Fruit fly (Drosophila melanogaster) whole organism, embryonic: Measurements from ENCODE around the gene Ssk.

ENCODE experiments used
- Adf1 ChIP-seq: fragments of 200-800 bp; sonication (Bioruptor generic); IDR thresholded peaks from 2 replicates; pipeline ENCODE4 v1.3.6; 2022; ENCODE audit warnings: missing biosample characterization, missing genetic modification characterization
- B-H1 ChIP-seq: fragments of 200-800 bp; sonication (Bioruptor generic); IDR thresholded peaks from 3 replicates; pipeline ENCODE4 v1.3.6; 2022; ENCODE audit warnings: missing biosample characterization, missing genetic modification characterization
- Bgb ChIP-seq: fragments of 200-800 bp; sonication (Bioruptor generic); IDR thresholded peaks from 2 replicates; pipeline ENCODE4 v1.3.6; 2022; ENCODE audit warnings: missing biosample characterization, missing genetic modification characterization; ENCODE audit not compliant: partially characterized antibody
- CG11696 ChIP-seq: fragments of 200-800 bp; sonication (Bioruptor generic); IDR thresholded peaks from 2 replicates; pipeline ENCODE4 v1.3.6; 2022; ENCODE audit warnings: missing biosample characterization, missing genetic modification characterization
- CG12299 ChIP-seq: fragments of 200-800 bp; sonication (Bioruptor generic); optimal IDR thresholded peaks from 2 replicates; lab custom pipeline; 2018; ENCODE audit warnings: missing biosample characterization, mild to moderate bottlenecking, missing genetic modification characterization
- CG13287 ChIP-seq: fragments of 200-800 bp; sonication (Bioruptor generic); IDR thresholded peaks from 2 replicates; pipeline ENCODE4 v1.3.6; 2022; ENCODE audit warnings: missing biosample characterization, missing genetic modification characterization; ENCODE audit not compliant: partially characterized antibody
- CG13424 ChIP-seq: fragments of 200-800 bp; sonication (Bioruptor generic); optimal IDR thresholded peaks from 2 replicates; lab custom pipeline; 2019; ENCODE audit warnings: missing biosample characterization, mild to moderate bottlenecking, missing genetic modification characterization, moderate library complexity
- CG13775 ChIP-seq: fragments of 200-800 bp; sonication (Bioruptor generic); optimal IDR thresholded peaks from 3 replicates; lab custom pipeline; 2017; ENCODE audit warnings: missing biosample characterization, mild to moderate bottlenecking, missing genetic modification characterization
- CG14014 ChIP-seq: fragments of 200-800 bp; sonication (Bioruptor generic); IDR thresholded peaks from 2 replicates; pipeline ENCODE4 v1.3.6; 2022; ENCODE audit warnings: missing biosample characterization, missing genetic modification characterization
- CG14667 ChIP-seq: fragments of 200-800 bp; sonication (Bioruptor generic); IDR thresholded peaks from 2 replicates; pipeline ENCODE4 v1.3.6; 2022; ENCODE audit warnings: missing biosample characterization, missing genetic modification characterization
- CG14860 ChIP-seq: fragments of 200-800 bp; sonication (Bioruptor generic); IDR thresholded peaks from 3 replicates; pipeline ENCODE4 v1.3.6; 2022; ENCODE audit warnings: missing biosample characterization, missing genetic modification characterization; ENCODE audit not compliant: partially characterized antibody
- CG15696 ChIP-seq: fragments of 200-800 bp; sonication (Bioruptor generic); optimal IDR thresholded peaks from 2 replicates; lab custom pipeline; 2019; ENCODE audit warnings: missing biosample characterization, mild to moderate bottlenecking, missing genetic modification characterization, moderate library complexity
- CG1602 ChIP-seq: fragments of 200-800 bp; sonication (Bioruptor generic); optimal IDR thresholded peaks from 3 replicates; lab custom pipeline; 2016; ENCODE audit warnings: missing biosample characterization, missing genetic modification characterization
- CG2129 ChIP-seq: fragments of 200-800 bp; sonication (Bioruptor generic); IDR thresholded peaks from 2 replicates; pipeline ENCODE4 v1.3.6; 2022; ENCODE audit warnings: missing biosample characterization, missing genetic modification characterization; ENCODE audit not compliant: partially characterized antibody
- CG32532 ChIP-seq: fragments of 200-800 bp; sonication (Bioruptor generic); IDR thresholded peaks from 2 replicates; pipeline ENCODE4 v1.3.6; 2022; ENCODE audit warnings: missing biosample characterization, missing genetic modification characterization
- CG43689 ChIP-seq: fragments of 200-800 bp; sonication (Bioruptor generic); IDR thresholded peaks from 2 replicates; pipeline ENCODE4 v1.3.6; 2022; ENCODE audit warnings: missing biosample characterization, missing genetic modification characterization
- CG7357 ChIP-seq: fragments of 200-800 bp; sonication (Bioruptor generic); IDR thresholded peaks from 3 replicates; pipeline ENCODE4 v1.3.6; 2022; ENCODE audit warnings: missing biosample characterization, missing genetic modification characterization
- Dip3 ChIP-seq: fragments of 200-800 bp; sonication (Bioruptor generic); optimal IDR thresholded peaks from 3 replicates; lab custom pipeline; 2016; ENCODE audit warnings: missing biosample characterization, missing genetic modification characterization
- E2f1 ChIP-seq: fragments of 200-800 bp; sonication (Bioruptor generic); IDR thresholded peaks from 2 replicates; pipeline ENCODE4 v1.3.6; 2022; ENCODE audit warnings: missing biosample characterization, missing genetic modification characterization
- HLH3B ChIP-seq: fragments of 200-800 bp; sonication (Bioruptor generic); IDR thresholded peaks from 2 replicates; pipeline ENCODE4 v1.3.6; 2022; ENCODE audit warnings: missing biosample characterization, missing genetic modification characterization
- Hsf ChIP-seq: fragments of 200-800 bp; sonication (Bioruptor generic); optimal IDR thresholded peaks from 3 replicates; lab custom pipeline; 2016; ENCODE audit warnings: missing biosample characterization, missing genetic modification characterization
- Kr ChIP-seq: fragments of 200-800 bp; sonication (Bioruptor generic); optimal IDR thresholded peaks from 2 replicates; lab custom pipeline; 2017; ENCODE audit warnings: missing biosample characterization, mild to moderate bottlenecking, missing genetic modification characterization
- Mes4 ChIP-seq: fragments of 200-800 bp; sonication (Bioruptor generic); optimal IDR thresholded peaks from 2 replicates; lab custom pipeline; 2016; ENCODE audit warnings: missing biosample characterization, missing genetic modification characterization
- Trl ChIP-seq, 3 experiments: fragments of >200 bp in 2 of 3; fragments of 200-800 bp in 1 of 3; sonication (Bioruptor generic) in 1 of 3; optimal IDR thresholded peaks; 2 replicates in 1 of 3; 3 replicates in 2 of 3; lab custom pipeline; 2016 to 2017; ENCODE audit warnings: missing biosample characterization in 1 of 3, missing genetic modification characterization in 1 of 3
- Xrp1 ChIP-seq: fragments of 200-800 bp; sonication (Bioruptor generic); IDR thresholded peaks from 2 replicates; pipeline ENCODE4 v1.3.6; 2022; ENCODE audit warnings: missing biosample characterization, missing genetic modification characterization
- bab2 ChIP-seq: fragments of 200-800 bp; sonication (Bioruptor generic); optimal IDR thresholded peaks from 2 replicates; lab custom pipeline; 2016; ENCODE audit warnings: missing biosample characterization, missing genetic modification characterization
- caup ChIP-seq: fragments of 200-800 bp; sonication (Bioruptor generic); optimal IDR thresholded peaks from 3 replicates; lab custom pipeline; 2017; ENCODE audit warnings: missing biosample characterization, mild to moderate bottlenecking, missing genetic modification characterization, moderate library complexity; ENCODE audit not compliant: severe bottlenecking
- crp ChIP-seq, 2 experiments: fragments of 200-800 bp; sonication (Bioruptor generic); optimal IDR thresholded peaks; 2 replicates in 1 of 2; 3 replicates in 1 of 2; lab custom pipeline; 2017; ENCODE audit warnings: missing biosample characterization in 2 of 2, missing genetic modification characterization in 2 of 2, mild to moderate bottlenecking in 1 of 2, moderate library complexity in 1 of 2
- dpn ChIP-seq, 2 experiments: fragments of 200-800 bp; sonication (Bioruptor generic); optimal IDR thresholded peaks; 3 replicates each; lab custom pipeline; 2016; ENCODE audit warnings: missing biosample characterization in 2 of 2, missing genetic modification characterization in 2 of 2
- dysf ChIP-seq: fragments of 200-800 bp; sonication (Bioruptor generic); IDR thresholded peaks from 3 replicates; pipeline ENCODE4 v1.3.6; 2022; ENCODE audit warnings: missing biosample characterization, missing genetic modification characterization
- ewg ChIP-seq: fragments of 200-800 bp; sonication (Bioruptor generic); optimal IDR thresholded peaks from 3 replicates; lab custom pipeline; 2017; ENCODE audit warnings: mild to moderate bottlenecking, missing biosample characterization, missing genetic modification reagents, missing genetic modification characterization
- fd3F ChIP-seq: fragments of 200-800 bp; sonication (Bioruptor generic); optimal IDR thresholded peaks from 2 replicates; lab custom pipeline; 2018; ENCODE audit warnings: missing biosample characterization, mild to moderate bottlenecking, missing genetic modification characterization, moderate library complexity
- fd96Cb ChIP-seq: fragments of 200-800 bp; sonication (Bioruptor generic); optimal IDR thresholded peaks from 2 replicates; lab custom pipeline; 2018; ENCODE audit warnings: missing biosample characterization, mild to moderate bottlenecking, missing genetic modification characterization, moderate library complexity
- lbe ChIP-seq: fragments of 200-800 bp; sonication (Bioruptor generic); optimal IDR thresholded peaks from 2 replicates; lab custom pipeline; 2016; ENCODE audit warnings: missing biosample characterization, mild to moderate bottlenecking, missing genetic modification characterization
- lmd ChIP-seq: fragments of 200-800 bp; sonication (Bioruptor generic); IDR thresholded peaks from 2 replicates; pipeline ENCODE4 v1.3.6; 2022; ENCODE audit warnings: missing biosample characterization, missing genetic modification characterization
- mam ChIP-seq: fragments of 200-800 bp; sonication (Bioruptor generic); optimal IDR thresholded peaks from 3 replicates; lab custom pipeline; 2016; ENCODE audit warnings: missing biosample characterization, missing genetic modification characterization
- pfk ChIP-seq: fragments of 200-800 bp; sonication (Bioruptor generic); optimal IDR thresholded peaks from 2 replicates; lab custom pipeline; 2018; ENCODE audit warnings: missing biosample characterization, mild to moderate bottlenecking, missing genetic modification characterization, moderate library complexity
- ranshi ChIP-seq: fragments of 200-800 bp; sonication (Bioruptor generic); IDR thresholded peaks from 2 replicates; pipeline ENCODE4 v1.3.6; 2022; ENCODE audit warnings: missing biosample characterization, missing genetic modification characterization
- row ChIP-seq: fragments of 200-800 bp; sonication (Bioruptor generic); IDR thresholded peaks from 3 replicates; pipeline ENCODE4 v1.3.6; 2022; ENCODE audit warnings: missing biosample characterization, missing genetic modification characterization
- shn ChIP-seq: fragments of 200-800 bp; sonication (Bioruptor generic); optimal IDR thresholded peaks from 3 replicates; lab custom pipeline; 2016; ENCODE audit warnings: missing biosample characterization, missing genetic modification characterization
- so ChIP-seq: fragments of 200-800 bp; sonication (Bioruptor generic); IDR thresholded peaks from 3 replicates; pipeline ENCODE4 v1.3.6; 2022; ENCODE audit warnings: missing biosample characterization, missing genetic modification characterization
- sr ChIP-seq: fragments of 200-800 bp; sonication (Bioruptor generic); IDR thresholded peaks from 3 replicates; pipeline ENCODE4 v1.3.6; 2022; ENCODE audit warnings: missing biosample characterization, missing genetic modification characterization
- sug ChIP-seq: fragments of 200-800 bp; optimal IDR thresholded peaks from 2 replicates; lab custom pipeline; 2019; ENCODE audit warnings: missing biosample characterization, mild to moderate bottlenecking, missing genetic modification characterization, moderate library complexity
- tgo ChIP-seq: fragments of 200-800 bp; sonication (Bioruptor generic); IDR thresholded peaks from 3 replicates; pipeline ENCODE4 v1.3.6; 2022; ENCODE audit warnings: missing biosample characterization, missing genetic modification characterization
- toy ChIP-seq: fragments of 200-800 bp; sonication (Bioruptor generic); IDR thresholded peaks from 2 replicates; pipeline ENCODE4 v1.3.6; 2022; ENCODE audit warnings: missing biosample characterization, missing genetic modification characterization
- wek ChIP-seq: fragments of 200-800 bp; sonication (Bioruptor generic); optimal IDR thresholded peaks from 3 replicates; lab custom pipeline; 2018; ENCODE audit warnings: missing biosample characterization, mild to moderate bottlenecking, missing genetic modification characterization, moderate library complexity
- yki ChIP-seq: fragments of >200 bp; optimal IDR thresholded peaks from 3 replicates; lab custom pipeline; 2018
- zen ChIP-seq: fragments of 200-800 bp; sonication (Bioruptor generic); optimal IDR thresholded peaks from 3 replicates; lab custom pipeline; 2018; ENCODE audit warnings: missing biosample characterization, mild to moderate bottlenecking, missing genetic modification characterization, moderate library complexity

Gene Ssk

DNA sequence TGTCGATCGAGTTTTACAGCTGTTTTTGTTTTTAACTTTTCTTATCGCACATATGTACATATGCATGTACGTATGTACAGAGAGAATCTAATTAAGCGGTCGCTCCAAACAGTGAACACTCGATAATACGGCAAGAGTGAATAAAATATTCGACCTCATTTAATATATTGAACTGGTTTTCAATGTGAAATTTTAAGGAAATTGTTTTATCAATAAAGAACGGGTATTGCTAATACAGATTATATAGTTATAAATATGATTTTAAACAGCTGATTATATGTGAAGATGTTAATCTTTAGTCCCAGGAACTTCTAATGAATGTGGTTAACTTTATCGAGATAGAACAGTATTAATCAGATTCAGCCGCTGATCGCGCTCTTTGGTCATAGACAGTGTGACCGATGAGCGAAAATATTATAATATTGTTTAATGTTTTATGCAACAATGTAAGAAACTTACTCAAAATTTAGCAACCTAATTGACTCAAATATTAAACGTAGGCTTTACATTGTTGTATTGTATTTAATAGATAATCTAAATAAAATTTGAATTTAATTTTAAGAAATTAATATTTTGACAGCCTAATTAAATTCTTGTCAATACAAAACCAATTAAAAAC lies 47.6 kb upstream of the Ssk start, which contains the start of gene CG7328 (continued):
- TF ChIP-seq CG13775 (GFP tag; lab: Kevin White, UChicago) (peak; percentile 43), crp (GFP tag; optimal IDR thresholded peaks at IDR 0.05; lab: Kevin White, UChicago) (peak in 1 of 2 experiments; percentile 56), wek (GFP tag; lab: Kevin White, UChicago) (peak; percentile 37), B-H1 (no peak), Xrp1 (GFP tag; lab: Robert Waterston, UW) (peak; percentile 35; the same call in 1 of the 2 replicates), Adf1 (GFP tag; lab: Robert Waterston, UW) (peak; percentile 33; the same call in 1 of the 2 replicates), ewg (peak; percentile 4), Mes4 (peak; percentile 21), CG13424 (tag; lab: Kevin White, UChicago) (peak; percentile 76), Trl (optimal IDR thresholded peaks at IDR 0.05; lab: Kevin White, UChicago) (no peak), Trl (GFP tag; optimal IDR thresholded peaks at IDR 0.05; lab: Kevin White, UChicago) (peak; percentile 31), CG2129 (GFP tag; lab: Robert Waterston, UW) (no peak), zen (no peak), yki (lab: Kevin White, UChicago) (no peak), CG12299 (tag; lab: Kevin White, UChicago) (peak; percentile 6), CG14014 (GFP tag; lab: Robert Waterston, UW) (peak; percentile 64; the same call in 1 of the 2 replicates), CG15696 (tag; lab: Kevin White, UChicago) (no peak), E2f1 (peak; percentile 27; the same call in 1 of the 2 replicates), Bgb (GFP tag; lab: Robert Waterston, UW) (no peak), dysf (GFP tag; lab: Robert Waterston, UW) (peak; percentile 56; the same call in 2 of the 3 replicates), sr (GFP tag; lab: Robert Waterston, UW) (no peak), Dip3 (GFP tag; lab: Kevin White, UChicago) (peak; percentile 63), CG11696 (GFP tag; lab: Robert Waterston, UW) (no peak), tgo (GFP tag; lab: Robert Waterston, UW) (peak; percentile 49; the same call in 1 of the 3 replicates), dpn (GFP tag; optimal IDR thresholded peaks at IDR 0.05; lab: Kevin White, UChicago) (peak; percentile 23 to 43), Hsf (GFP tag; lab: Kevin White, UChicago) (peak; percentile 67), pfk (no peak), bab2 (GFP tag; lab: Kevin White, UChicago) (peak; percentile 41), sug (tag; lab: Kevin White, UChicago) (no peak), lbe (GFP tag; lab: Kevin White, UChicago) (no peak), CG32532 (peak; percentile 39; the same call in 1 of the 2 replicates), CG7357 (GFP tag; lab: Robert Waterston, UW) (peak; percentile 36; the same call in 1 of the 3 replicates), CG14667 (GFP tag; lab: Robert Waterston, UW) (0 out of 2 replicates have a peak, but pooled peaks have one; percentile 9), fd96Cb (tag; lab: Kevin White, UChicago) (peak; percentile 0), CG14860 (GFP tag; lab: Robert Waterston, UW) (no peak), row (GFP tag; lab: Robert Waterston, UW) (peak; percentile 97), CG13287 (no peak), caup (GFP tag; lab: Kevin White, UChicago) (peak; percentile 27), shn (GFP tag; lab: Kevin White, UChicago) (peak; percentile 36), lmd (peak; percentile 62; the same call in 1 of the 2 replicates), so (0 out of 3 replicates have a peak, but pooled peaks have one; percentile 56), mam (GFP tag; lab: Kevin White, UChicago) (peak; percentile 50), CG1602 (GFP tag; lab: Kevin White, UChicago) (peak; percentile 33), CG43689 (GFP tag; lab: Robert Waterston, UW) (0 out of 2 replicates have a peak, but pooled peaks have one; percentile 29), HLH3B (peak; percentile 6; the same call in 1 of the 2 replicates), toy (GFP tag; lab: Robert Waterston, UW) (0 out of 2 replicates have a peak, but pooled peaks have one; percentile 17), ranshi (GFP tag; lab: Robert Waterston, UW) (peak; percentile 12; the same call in 1 of the 2 replicates), Kr (GFP tag; lab: Kevin White, UChicago) (no peak), fd3F (GFP tag; lab: Kevin White, UChicago) (peak; percentile 71)
